Worm (Caenorhabditis elegans): ENCODE results near the gene sre-13.

DNA sequence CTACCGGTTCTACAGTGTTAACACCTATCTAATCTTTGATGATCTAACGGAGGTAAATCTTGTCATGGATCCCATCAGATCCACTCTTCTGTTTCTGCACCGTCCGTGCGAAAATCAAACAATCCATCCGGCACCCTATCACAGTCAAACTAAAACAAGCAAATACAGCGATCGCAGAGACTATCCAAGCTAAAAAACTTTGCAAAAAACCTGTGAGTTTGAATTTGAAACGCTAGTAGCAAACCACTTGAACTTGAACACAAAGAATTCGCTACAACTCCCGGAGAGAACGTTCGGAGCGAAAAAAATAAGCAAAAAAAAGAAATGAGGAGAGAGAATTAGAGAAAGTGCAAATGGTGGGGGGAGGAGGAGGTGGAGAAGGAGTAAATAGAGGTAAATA is 32.0 kb upstream of the sre-13 start:
- no peak for TF ChIP-seq pqm-1 (tag; optimal IDR thresholded peaks at IDR 0.05)
- TF ChIP-seq lin-15B (tag; optimal IDR thresholded peaks at IDR 0.05), result no peak
- no peak for TF ChIP-seq lin-35 (GFP tag; optimal IDR thresholded peaks at IDR 0.05)
- TF ChIP-seq fos-1 (tag; optimal IDR thresholded peaks at IDR 0.05), result no peak
- no peak for TF ChIP-seq nhr-237 (tag; optimal IDR thresholded peaks at IDR 0.05)
- TF ChIP-seq nhr-28 (tag; optimal IDR thresholded peaks at IDR 0.05), result no peak
- TF ChIP-seq ces-1 (GFP tag; optimal IDR thresholded peaks at IDR 0.05), result no peak
- no peak for TF ChIP-seq sptf-1 (tag; optimal IDR thresholded peaks at IDR 0.05)
- no peak for TF ChIP-seq unc-62 (GFP tag; optimal IDR thresholded peaks at IDR 0.05)

Measured in whole organism, L1 larva.